Fruit fly (Drosophila melanogaster) Kc167 (cell line): ENCODE measurements around the gene CG15387.

Source experiments
- insv ChIP-seq: fragments of >200 bp; optimal IDR thresholded peaks from 3 replicates; lab custom pipeline; 2018; ENCODE audit warnings: missing external identifiers
- ttk ChIP-seq: sonication (Bioruptor generic); optimal IDR thresholded peaks from 2 replicates; lab custom pipeline; 2017; ENCODE audit warnings: missing external identifiers

dm6 chr2L:2184659-2185058, 41.4 kb downstream of the CG15387 start:
- no peak for TF ChIP-seq insv (lab: Kevin White, UChicago)
- no peak for TF ChIP-seq ttk
